Worm (Caenorhabditis elegans): ENCODE results near the gene T24D5.6.

ce11 chrX:12595217-12595616, 8.2 kb upstream of the T24D5.6 start:
- TF ChIP-seq lin-39 (tag; optimal IDR thresholded peaks at IDR 0.05) (no peak), R02D3.7 (tag; optimal IDR thresholded peaks at IDR 0.05) (no peak), aly-2 (tag; optimal IDR thresholded peaks at IDR 0.05) (no peak), ceh-28 (tag; optimal IDR thresholded peaks at IDR 0.05) (no peak), nhr-28 (tag; optimal IDR thresholded peaks at IDR 0.05) (no peak), nhr-43 (tag; optimal IDR thresholded peaks at IDR 0.05; ENCODE audit: poor library complexity, severe bottlenecking) (no peak), pha-4 (tag; optimal IDR thresholded peaks at IDR 0.05) (no peak), ama-1 (optimal IDR thresholded peaks at IDR 0.05) (no peak)
